Worm (Caenorhabditis elegans): ENCODE results near the gene daf-7.
A peak's percentile ranks its signal among the peaks of the same experiment; 100 is the strongest.

Gene daf-7

DNA sequence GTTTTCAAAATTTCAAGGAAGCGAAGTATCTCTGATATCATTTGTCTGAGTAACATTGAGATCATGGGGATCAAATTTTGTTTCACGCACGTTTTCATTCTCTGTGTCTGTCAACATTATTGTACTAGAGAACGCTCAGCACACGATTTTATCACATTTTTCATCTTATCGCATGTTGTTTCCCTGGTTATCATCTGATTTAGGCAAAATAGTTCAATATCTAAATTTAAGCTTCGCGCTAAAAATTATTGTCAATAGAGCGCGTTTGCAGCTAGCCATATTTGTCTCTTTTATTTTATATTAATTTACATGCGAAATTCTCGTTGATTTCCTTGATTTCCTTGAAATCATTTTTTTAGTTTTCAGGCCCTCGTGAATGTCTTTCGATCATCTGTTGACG lies 33.8 kb downstream of the daf-7 start, which contains the start of gene K02F3.2 (continued):
- TF ChIP-seq ceh-63 (GFP tag; optimal IDR thresholded peaks at IDR 0.05) (no peak), hlh-17 (GFP tag; optimal IDR thresholded peaks at IDR 0.05; ENCODE audit: borderline replicate concordance) (no peak), lin-13 (GFP tag; optimal IDR thresholded peaks at IDR 0.05) (no peak), blmp-1 (tag; optimal IDR thresholded peaks at IDR 0.05) (peak; percentile 23), elt-3 (tag; optimal IDR thresholded peaks at IDR 0.05) (peak in 2 of 6 experiments; percentile 32 to 84), jun-1 (tag; optimal IDR thresholded peaks at IDR 0.05) (no peak), lin-15B (tag; optimal IDR thresholded peaks at IDR 0.05) (peak; percentile 21), C04F5.9 (tag; optimal IDR thresholded peaks at IDR 0.05) (no peak), pqm-1 (tag; optimal IDR thresholded peaks at IDR 0.05) (no peak), efl-3 (GFP tag; optimal IDR thresholded peaks at IDR 0.05) (no peak), ceh-88 (GFP tag; IDR thresholded peaks at IDR 0.05) (no peak), dsc-1 (tag; optimal IDR thresholded peaks at IDR 0.05) (peak; percentile 29), nhr-90 (tag; optimal IDR thresholded peaks at IDR 0.05; ENCODE audit: poor library complexity) (peak; percentile 73), sptf-1 (tag; optimal IDR thresholded peaks at IDR 0.05) (no peak), fkh-4 (tag; optimal IDR thresholded peaks at IDR 0.05; ENCODE audit: borderline replicate concordance) (no peak), Y116A8C.19 (tag; optimal IDR thresholded peaks at IDR 0.05; ENCODE audit: borderline replicate concordance) (no peak), unc-86 (tag; optimal IDR thresholded peaks at IDR 0.05) (no peak), lin-39 (tag; optimal IDR thresholded peaks at IDR 0.05) (no peak), sox-4 (tag; optimal IDR thresholded peaks at IDR 0.05) (peak; percentile 35), aha-1 (tag; optimal IDR thresholded peaks at IDR 0.05) (no peak), zip-4 (GFP tag; optimal IDR thresholded peaks at IDR 0.05) (no peak), tbx-2 (tag; optimal IDR thresholded peaks at IDR 0.05) (peak; percentile 58), lin-35 (GFP tag; optimal IDR thresholded peaks at IDR 0.05) (peak; percentile 91 to 97), mep-1 (tag; optimal IDR thresholded peaks at IDR 0.05) (peak; percentile 51), nhr-47 (tag; optimal IDR thresholded peaks at IDR 0.05) (peak; percentile 71), nhr-11 (tag; optimal IDR thresholded peaks at IDR 0.05) (no peak), unc-130 (tag; optimal IDR thresholded peaks at IDR 0.05) (peak; percentile 1), nhr-28 (tag; optimal IDR thresholded peaks at IDR 0.05) (no peak), alr-1 (tag; optimal IDR thresholded peaks at IDR 0.05; ENCODE audit: borderline replicate concordance) (no peak), nhr-12 (tag; optimal IDR thresholded peaks at IDR 0.05) (no peak), swsn-7 (tag; optimal IDR thresholded peaks at IDR 0.05) (peak; percentile 43), fos-1 (tag; optimal IDR thresholded peaks at IDR 0.05) (peak; percentile 11), mef-2 (tag; optimal IDR thresholded peaks at IDR 0.05) (no peak), mab-9 (GFP tag; IDR thresholded peaks at IDR 0.05) (no peak), elt-2 (tag; optimal IDR thresholded peaks at IDR 0.05) (peak; percentile 78), fkh-10 (GFP tag; optimal IDR thresholded peaks at IDR 0.05) (no peak), lir-3 (tag; optimal IDR thresholded peaks at IDR 0.05; ENCODE audit: poor library complexity) (peak; percentile 47), sup-37 (GFP tag; optimal IDR thresholded peaks at IDR 0.05) (no peak), ama-1 (optimal IDR thresholded peaks at IDR 0.05) (no peak), lin-14 (GFP tag; optimal IDR thresholded peaks at IDR 0.05) (no peak), egl-27 (tag; optimal IDR thresholded peaks at IDR 0.05) (no peak), mdl-1 (tag; optimal IDR thresholded peaks at IDR 0.05) (peak in 1 of 2 experiments; percentile 43), zag-1 (tag; optimal IDR thresholded peaks at IDR 0.05) (no peak), C16A3.4 (tag; optimal IDR thresholded peaks at IDR 0.05) (peak; percentile 59), pag-3 (tag; optimal IDR thresholded peaks at IDR 0.05; ENCODE audit: borderline replicate concordance, insufficient read depth) (no peak), unc-30 (tag; optimal IDR thresholded peaks at IDR 0.05) (no peak), ceh-8 (GFP tag; optimal IDR thresholded peaks at IDR 0.05) (no peak), nhr-71 (tag; optimal IDR thresholded peaks at IDR 0.05) (peak; percentile 70), nhr-237 (tag; optimal IDR thresholded peaks at IDR 0.05) (no peak), xbp-1 (tag; optimal IDR thresholded peaks at IDR 0.05) (peak; percentile 19), unc-98 (GFP tag; IDR thresholded peaks at IDR 0.05) (no peak), egl-13 (tag; optimal IDR thresholded peaks at IDR 0.05) (no peak)

Data from whole organism, L1 larva.